Fruit fly (Drosophila melanogaster): Measurements from ENCODE around the gene AOX1.

DNA sequence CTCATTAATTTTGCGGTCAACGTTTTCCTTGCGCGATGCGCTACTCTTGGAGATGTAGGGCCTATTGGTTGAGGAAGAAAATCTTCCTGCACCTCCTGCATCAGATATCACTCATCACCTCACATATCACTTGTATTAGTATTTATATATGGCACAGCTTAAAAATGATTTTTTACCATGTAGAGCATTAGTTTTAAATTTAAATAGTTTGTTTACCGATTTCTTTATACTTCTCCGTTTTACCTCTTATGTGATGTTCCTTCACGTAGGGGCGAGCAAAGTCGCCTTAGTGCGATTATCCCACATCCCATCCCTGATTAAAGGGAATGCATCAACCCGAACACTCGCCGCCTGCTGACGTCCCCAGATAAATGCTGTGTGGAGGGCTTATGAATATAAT, 43.6 kb upstream of the AOX1 start:
- no peak for TF ChIP-seq Dll (optimal IDR thresholded peaks at IDR 0.05)
- TF ChIP-seq CG8478 (optimal IDR thresholded peaks at IDR 0.05) = no peak
- no peak for TF ChIP-seq psq (optimal IDR thresholded peaks at IDR 0.05)
